Worm (Caenorhabditis elegans) whole organism, L3 larva: ENCODE data around the gene F14D7.12.

ENCODE experiments used
- aly-2 ChIP-seq: fragments of 150-350 bp; optimal IDR thresholded peaks from 2 replicates; lab custom pipeline; 2014; ENCODE audit warnings: missing biosample characterization, missing genetic modification characterization
- ama-1 ChIP-seq: fragments of 150-350 bp; optimal IDR thresholded peaks from 2 replicates; lab custom pipeline; 2018
- ceh-16 ChIP-seq: sonication (generic microtip); optimal IDR thresholded peaks from 2 replicates; lab custom pipeline; 2017; ENCODE audit warnings: missing biosample characterization, missing genetic modification characterization
- ceh-82 ChIP-seq: fragments of 150-350 bp; optimal IDR thresholded peaks from 2 replicates; lab custom pipeline; 2014; ENCODE audit warnings: missing biosample characterization, missing genetic modification characterization
- egl-27 ChIP-seq: sonication (generic microtip); optimal IDR thresholded peaks from 4 replicates; lab custom pipeline; 2017; ENCODE audit warnings: missing biosample characterization, missing genetic modification reagents, missing genetic modification characterization
- elt-3 ChIP-seq, 3 experiments: fragments of 150-350 bp in 1 of 3; sonication (generic microtip) in 2 of 3; optimal IDR thresholded peaks; 2 replicates in 2 of 3; 4 replicates in 1 of 3; lab custom pipeline; 2014 to 2017; ENCODE audit warnings: missing biosample characterization in 3 of 3, missing genetic modification characterization in 3 of 3
- fos-1 ChIP-seq: fragments of 150-350 bp; optimal IDR thresholded peaks from 2 replicates; lab custom pipeline; 2014; ENCODE audit warnings: missing biosample characterization, missing genetic modification characterization
- mdl-1 ChIP-seq: fragments of 150-350 bp; optimal IDR thresholded peaks from 2 replicates; lab custom pipeline; 2014; ENCODE audit warnings: missing biosample characterization, missing genetic modification characterization
- pqm-1 ChIP-seq: fragments of 150-350 bp; optimal IDR thresholded peaks from 2 replicates; lab custom pipeline; 2017; ENCODE audit warnings: missing biosample characterization, missing genetic modification characterization, inconsistent platforms
- skn-1 ChIP-seq: fragments of 150-350 bp; optimal IDR thresholded peaks from 2 replicates; lab custom pipeline; 2014; ENCODE audit warnings: missing biosample characterization, missing genetic modification characterization
- unc-39 ChIP-seq: sonication (generic microtip); optimal IDR thresholded peaks from 4 replicates; lab custom pipeline; 2017; ENCODE audit warnings: missing biosample characterization, missing genetic modification characterization
- unc-62 ChIP-seq: fragments of 150-350 bp; sonication (generic microtip); optimal IDR thresholded peaks from 4 replicates; lab custom pipeline; 2014; ENCODE audit warnings: missing biosample characterization, missing genetic modification reagents, missing genetic modification characterization
- ztf-4 ChIP-seq: fragments of 150-350 bp; optimal IDR thresholded peaks from 2 replicates; lab custom pipeline; 2014; ENCODE audit warnings: missing biosample characterization, missing genetic modification characterization

- no peak for TF ChIP-seq ama-1 (lab: Kevin White, UChicago)
- TF ChIP-seq ztf-4 (tag; lab: Kevin White, UChicago), result no peak
- no peak for TF ChIP-seq unc-62 (GFP tag; lab: Kevin White, UChicago)
- no peak for TF ChIP-seq egl-27 (tag; lab: Kevin White, UChicago)
- TF ChIP-seq mdl-1 (tag; lab: Kevin White, UChicago), result no peak
- no peak for TF ChIP-seq ceh-82 (tag; lab: Kevin White, UChicago)
- no peak for TF ChIP-seq ceh-16 (tag; lab: Kevin White, UChicago)
- TF ChIP-seq pqm-1 (tag; lab: Kevin White, UChicago), result no peak
- TF ChIP-seq fos-1 (tag; lab: Kevin White, UChicago), result no peak
- no peak for TF ChIP-seq elt-3 (tag; optimal IDR thresholded peaks at IDR 0.05; lab: Kevin White, UChicago)
- TF ChIP-seq unc-39 (tag; lab: Kevin White, UChicago), result no peak
- no peak for TF ChIP-seq aly-2
- no peak for TF ChIP-seq skn-1 (tag; lab: Kevin White, UChicago)
Measured at ce11 chrV:14289363-14289762, 10.5 kb upstream of the F14D7.12 start, which contains the start of gene F14D7.1.
